Fruit fly (Drosophila melanogaster) whole organism, embryonic: ENCODE results near the gene Plc21C.

ENCODE experiments used
- Aef1 ChIP-seq: fragments of 200-800 bp; sonication (Bioruptor generic); IDR thresholded peaks from 3 replicates; pipeline ENCODE4 v1.3.6; 2022; ENCODE audit warnings: missing biosample characterization, missing genetic modification characterization
- Antp ChIP-seq: fragments of 200-800 bp; sonication (Bioruptor generic); optimal IDR thresholded peaks from 3 replicates; lab custom pipeline; 2016; ENCODE audit warnings: missing biosample characterization, missing genetic modification characterization
- CG10267 ChIP-seq: fragments of 200-800 bp; sonication (Bioruptor generic); optimal IDR thresholded peaks from 2 replicates; lab custom pipeline; 2018; ENCODE audit warnings: missing biosample characterization, mild to moderate bottlenecking, missing genetic modification characterization, moderate library complexity
- CG10431 ChIP-seq: fragments of 200-800 bp; sonication (Bioruptor generic); optimal IDR thresholded peaks from 3 replicates; lab custom pipeline; 2018; ENCODE audit warnings: missing biosample characterization, mild to moderate bottlenecking, missing genetic modification characterization
- CG12391 ChIP-seq: fragments of 200-800 bp; sonication (Bioruptor generic); optimal IDR thresholded peaks from 3 replicates; lab custom pipeline; 2018; ENCODE audit warnings: missing biosample characterization, mild to moderate bottlenecking, missing genetic modification characterization, moderate library complexity
- CG14014 ChIP-seq: fragments of 200-800 bp; sonication (Bioruptor generic); IDR thresholded peaks from 2 replicates; pipeline ENCODE4 v1.3.6; 2022; ENCODE audit warnings: missing biosample characterization, missing genetic modification characterization
- CG14667 ChIP-seq: fragments of 200-800 bp; sonication (Bioruptor generic); IDR thresholded peaks from 2 replicates; pipeline ENCODE4 v1.3.6; 2022; ENCODE audit warnings: missing biosample characterization, missing genetic modification characterization
- CG2712 ChIP-seq: fragments of 200-800 bp; optimal IDR thresholded peaks from 3 replicates; lab custom pipeline; 2019; ENCODE audit warnings: missing biosample characterization, mild to moderate bottlenecking, missing genetic modification characterization, moderate library complexity
- CG32767 ChIP-seq: fragments of 200-800 bp; sonication (Bioruptor generic); IDR thresholded peaks from 2 replicates; pipeline ENCODE4 v1.3.6; 2022; ENCODE audit warnings: missing biosample characterization, missing genetic modification characterization
- CG33213 ChIP-seq: fragments of 200-800 bp; sonication (Bioruptor generic); optimal IDR thresholded peaks from 3 replicates; lab custom pipeline; 2016; ENCODE audit warnings: missing biosample characterization, missing genetic modification characterization
- CG3726 ChIP-seq: fragments of 200-800 bp; sonication (Bioruptor generic); IDR thresholded peaks from 3 replicates; pipeline ENCODE4, ENCODE4 v1.3.6; 2022; ENCODE audit warnings: missing biosample characterization, missing genetic modification characterization
- CG3838 ChIP-seq: fragments of 200-800 bp; sonication (Bioruptor generic); optimal IDR thresholded peaks from 3 replicates; lab custom pipeline; 2016; ENCODE audit warnings: missing biosample characterization, missing genetic modification characterization
- CG6654 ChIP-seq: fragments of 200-800 bp; sonication (Bioruptor generic); optimal IDR thresholded peaks from 2 replicates; lab custom pipeline; 2017; ENCODE audit warnings: missing biosample characterization, mild to moderate bottlenecking, missing genetic modification characterization
- CG7556 ChIP-seq: fragments of 200-800 bp; sonication (Bioruptor generic); optimal IDR thresholded peaks from 2 replicates; lab custom pipeline; 2017; ENCODE audit warnings: missing biosample characterization, mild to moderate bottlenecking, missing genetic modification characterization
- CG7745 ChIP-seq: fragments of 200-800 bp; sonication (Bioruptor generic); optimal IDR thresholded peaks from 2 replicates; lab custom pipeline; 2018; ENCODE audit warnings: missing biosample characterization, mild to moderate bottlenecking, missing genetic modification characterization, moderate library complexity
- CoRest ChIP-seq: fragments of 200-800 bp; sonication (Bioruptor generic); optimal IDR thresholded peaks from 3 replicates; lab custom pipeline; 2018; ENCODE audit warnings: missing biosample characterization, mild to moderate bottlenecking, missing genetic modification characterization, moderate library complexity
- Deaf1 ChIP-seq: fragments of 200-800 bp; optimal IDR thresholded peaks from 3 replicates; lab custom pipeline; 2019; ENCODE audit warnings: missing biosample characterization, mild to moderate bottlenecking, missing genetic modification characterization, moderate library complexity
- Doc3 ChIP-seq: fragments of 200-800 bp; sonication (Bioruptor generic); IDR thresholded peaks from 3 replicates; pipeline ENCODE4 v1.3.6; 2022; ENCODE audit warnings: missing biosample characterization, missing genetic modification characterization; ENCODE audit not compliant: partially characterized antibody
- E2f1 ChIP-seq: fragments of 200-800 bp; sonication (Bioruptor generic); IDR thresholded peaks from 2 replicates; pipeline ENCODE4 v1.3.6; 2022; ENCODE audit warnings: missing biosample characterization, missing genetic modification characterization
- Elba2 ChIP-seq: fragments of 200-800 bp; sonication (Bioruptor generic); optimal IDR thresholded peaks from 3 replicates; lab custom pipeline; 2016; ENCODE audit warnings: missing biosample characterization, missing genetic modification characterization
- HLH4C ChIP-seq: fragments of 200-800 bp; sonication (Bioruptor generic); IDR thresholded peaks from 3 replicates; pipeline ENCODE4 v1.3.6; 2022; ENCODE audit warnings: missing biosample characterization, missing genetic modification characterization; ENCODE audit not compliant: partially characterized antibody
- Hr3 ChIP-seq: fragments of 200-800 bp; sonication (Bioruptor generic); optimal IDR thresholded peaks from 3 replicates; lab custom pipeline; 2016; ENCODE audit warnings: missing biosample characterization, missing genetic modification characterization
- Lpt ChIP-seq: fragments of >200 bp; optimal IDR thresholded peaks from 2 replicates; lab custom pipeline; 2018; ENCODE audit warnings: missing biosample characterization, missing genetic modification characterization
- MBD-R2 ChIP-seq: fragments of 200-800 bp; sonication (Bioruptor generic); IDR thresholded peaks from 2 replicates; pipeline ENCODE4 v1.3.6; 2022; ENCODE audit warnings: missing biosample characterization, missing genetic modification characterization
- NFAT ChIP-seq: fragments of 200-800 bp; sonication (Bioruptor generic); IDR thresholded peaks from 2 replicates; pipeline ENCODE4 v1.3.6; 2022; ENCODE audit warnings: missing biosample characterization, missing genetic modification characterization
- NK7.1 ChIP-seq: fragments of 200-800 bp; sonication (Bioruptor generic); optimal IDR thresholded peaks from 3 replicates; lab custom pipeline; 2016; ENCODE audit warnings: missing biosample characterization, missing genetic modification characterization
- PHDP ChIP-seq: fragments of 200-800 bp; sonication (Bioruptor generic); optimal IDR thresholded peaks from 3 replicates; lab custom pipeline; 2018; ENCODE audit warnings: missing biosample characterization, mild to moderate bottlenecking, missing genetic modification characterization, moderate library complexity
- YL-1 ChIP-seq: fragments of 200-800 bp; sonication (Bioruptor generic); optimal IDR thresholded peaks from 3 replicates; lab custom pipeline; 2017; ENCODE audit warnings: missing biosample characterization, mild to moderate bottlenecking, missing genetic modification characterization
- ash1 ChIP-seq: fragments of 200-800 bp; sonication (Bioruptor generic); optimal IDR thresholded peaks from 2 replicates; lab custom pipeline; 2018; ENCODE audit warnings: missing biosample characterization, mild to moderate bottlenecking, missing genetic modification characterization
- bab2 ChIP-seq: fragments of 200-800 bp; sonication (Bioruptor generic); optimal IDR thresholded peaks from 2 replicates; lab custom pipeline; 2016; ENCODE audit warnings: missing biosample characterization, missing genetic modification characterization
- crp ChIP-seq, 2 experiments: fragments of 200-800 bp; sonication (Bioruptor generic); optimal IDR thresholded peaks; 2 replicates in 1 of 2; 3 replicates in 1 of 2; lab custom pipeline; 2017; ENCODE audit warnings: missing biosample characterization in 2 of 2, missing genetic modification characterization in 2 of 2, mild to moderate bottlenecking in 1 of 2, moderate library complexity in 1 of 2
- da ChIP-seq: fragments of 200-800 bp; sonication (Bioruptor generic); optimal IDR thresholded peaks from 2 replicates; lab custom pipeline; 2016; ENCODE audit warnings: missing biosample characterization, missing genetic modification characterization
- dysf ChIP-seq: fragments of 200-800 bp; sonication (Bioruptor generic); IDR thresholded peaks from 3 replicates; pipeline ENCODE4 v1.3.6; 2022; ENCODE audit warnings: missing biosample characterization, missing genetic modification characterization
- fd96Cb ChIP-seq: fragments of 200-800 bp; sonication (Bioruptor generic); optimal IDR thresholded peaks from 2 replicates; lab custom pipeline; 2018; ENCODE audit warnings: missing biosample characterization, mild to moderate bottlenecking, missing genetic modification characterization, moderate library complexity
- fu2 ChIP-seq: fragments of 200-800 bp; sonication (Bioruptor generic); optimal IDR thresholded peaks from 2 replicates; lab custom pipeline; 2016; ENCODE audit warnings: missing biosample characterization, missing genetic modification characterization
- gcm2 ChIP-seq: fragments of 200-800 bp; sonication (Bioruptor generic); optimal IDR thresholded peaks from 2 replicates; lab custom pipeline; 2016; ENCODE audit warnings: missing biosample characterization, missing genetic modification characterization
- gem ChIP-seq: fragments of 200-800 bp; sonication (Bioruptor generic); optimal IDR thresholded peaks from 2 replicates; lab custom pipeline; 2019; ENCODE audit warnings: missing biosample characterization, mild to moderate bottlenecking, missing genetic modification characterization, moderate library complexity
- grn ChIP-seq: fragments of 200-800 bp; sonication (Bioruptor generic); optimal IDR thresholded peaks from 3 replicates; lab custom pipeline; 2017; ENCODE audit warnings: missing biosample characterization, missing genetic modification characterization
- gsb-n ChIP-seq: fragments of 200-800 bp; sonication (Bioruptor generic); optimal IDR thresholded peaks from 3 replicates; lab custom pipeline; 2018; ENCODE audit warnings: missing biosample characterization, mild to moderate bottlenecking, missing genetic modification characterization
- insv ChIP-seq, 2 experiments: fragments of 200-800 bp; sonication (Bioruptor generic); optimal IDR thresholded peaks; 3 replicates each; lab custom pipeline; 2016 to 2018; ENCODE audit warnings: missing biosample characterization in 2 of 2, missing genetic modification characterization in 2 of 2
- knrl ChIP-seq: fragments of 200-800 bp; sonication (Bioruptor generic); IDR thresholded peaks from 3 replicates; pipeline ENCODE4 v1.3.6; 2022; ENCODE audit warnings: missing biosample characterization, missing genetic modification characterization; ENCODE audit not compliant: partially characterized antibody
- luna ChIP-seq: fragments of 200-800 bp; sonication (Bioruptor generic); optimal IDR thresholded peaks from 2 replicates; lab custom pipeline; 2016; ENCODE audit warnings: missing biosample characterization, missing genetic modification characterization
- pros ChIP-seq: fragments of 200-800 bp; sonication (Bioruptor generic); optimal IDR thresholded peaks from 3 replicates; lab custom pipeline; 2019; ENCODE audit warnings: missing biosample characterization, mild to moderate bottlenecking, missing genetic modification characterization, moderate library complexity
- sc ChIP-seq, 3 experiments: fragments of >200 bp in 2 of 3; fragments of 200-800 bp in 1 of 3; sonication (Bioruptor generic) in 1 of 3; optimal IDR thresholded peaks; 2 replicates in 2 of 3; 3 replicates in 1 of 3; lab custom pipeline; 2017; ENCODE audit warnings: mild to moderate bottlenecking in 1 of 3, missing biosample characterization in 1 of 3, missing genetic modification characterization in 1 of 3, missing genetic modification reagents in 1 of 3
- sens ChIP-seq: fragments of 200-800 bp; sonication (Bioruptor generic); peaks from one replicate; lab custom pipeline; 2016; ENCODE audit warnings: missing biosample characterization, missing genetic modification characterization
- sna ChIP-seq: fragments of 200-800 bp; sonication (Bioruptor generic); IDR thresholded peaks from 2 replicates; pipeline ENCODE4 v1.3.6; 2022; ENCODE audit warnings: missing biosample characterization, missing genetic modification characterization; ENCODE audit not compliant: partially characterized antibody
- trem ChIP-seq: fragments of 200-800 bp; optimal IDR thresholded peaks from 3 replicates; lab custom pipeline; 2019; ENCODE audit warnings: missing biosample characterization, mild to moderate bottlenecking, missing genetic modification characterization, moderate library complexity
- tup ChIP-seq: fragments of 200-800 bp; sonication (Bioruptor generic); optimal IDR thresholded peaks from 2 replicates; lab custom pipeline; 2016; ENCODE audit warnings: missing biosample characterization, mild to moderate bottlenecking, missing genetic modification characterization, moderate library complexity
- wek ChIP-seq: fragments of 200-800 bp; sonication (Bioruptor generic); optimal IDR thresholded peaks from 3 replicates; lab custom pipeline; 2018; ENCODE audit warnings: missing biosample characterization, mild to moderate bottlenecking, missing genetic modification characterization, moderate library complexity
- zf30C ChIP-seq: fragments of 200-800 bp; sonication (Bioruptor generic); optimal IDR thresholded peaks from 3 replicates; lab custom pipeline; 2018; ENCODE audit warnings: missing biosample characterization, mild to moderate bottlenecking, missing genetic modification characterization

The Plc21C gene

DNA sequence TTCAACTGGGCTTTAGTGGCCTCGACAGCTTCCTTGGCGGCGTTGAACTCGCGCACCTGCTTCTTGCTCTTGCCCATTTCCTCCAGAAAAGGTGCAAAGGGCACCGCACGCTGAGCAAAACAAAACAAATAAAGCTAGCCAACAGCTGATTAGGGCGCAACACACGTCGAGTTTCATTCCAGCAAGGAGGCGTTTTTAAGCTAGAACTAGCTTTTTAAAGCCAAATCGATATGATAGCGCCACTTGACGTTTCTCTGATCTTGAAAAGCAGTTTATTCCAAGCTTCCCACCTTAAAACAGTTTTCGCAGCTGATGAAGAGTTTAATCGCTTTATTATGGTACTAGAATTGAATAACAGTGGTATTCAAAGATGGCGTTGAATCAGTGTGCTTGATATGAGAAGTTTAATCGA is 22.7 kb upstream of the Plc21C start, which contains the start of gene CG11601:
Gene CG11601, minus strand, starts transcription at position 199 of the 412 bp plus-strand sequence.
- TF ChIP-seq tup (GFP tag; lab: Kevin White, UChicago) (no peak), CG12391 (tag; lab: Kevin White, UChicago) (peak; percentile 36), pros (no peak), CG10267 (tag; lab: Kevin White, UChicago) (no peak), gsb-n (no peak), CG14014 (GFP tag; lab: Robert Waterston, UW) (no peak), knrl (GFP tag; lab: Robert Waterston, UW) (peak; percentile 57; the same call in 2 of the 3 replicates), da (GFP tag; lab: Kevin White, UChicago) (no peak), CG7745 (no peak), dysf (GFP tag; lab: Robert Waterston, UW) (peak; percentile 60), E2f1 (GFP tag; lab: Robert Waterston, UW) (no peak), sens (peak; percentile 75), Aef1 (GFP tag; lab: Robert Waterston, UW) (0 out of 3 replicates have a peak, but pooled peaks have one; percentile 20), Lpt (GFP tag; lab: Kevin White, UChicago) (no peak), wek (GFP tag; lab: Kevin White, UChicago) (no peak), Hr3 (peak; percentile 4), Elba2 (GFP tag; lab: Kevin White, UChicago) (no peak), CG32767 (GFP tag; lab: Robert Waterston, UW) (0 out of 2 replicates have a peak, but pooled peaks have one; percentile 27), CG33213 (GFP tag; lab: Kevin White, UChicago) (peak; percentile 47), crp (GFP tag; optimal IDR thresholded peaks at IDR 0.05; lab: Kevin White, UChicago) (peak; percentile 42 to 91), fu2 (GFP tag; lab: Kevin White, UChicago) (peak; percentile 39), Doc3 (no peak), insv (GFP tag; optimal IDR thresholded peaks at IDR 0.05; lab: Kevin White, UChicago) (no peak), gcm2 (no peak), CG3838 (GFP tag; lab: Kevin White, UChicago) (no peak), CG6654 (GFP tag; lab: Kevin White, UChicago) (no peak), NK7.1 (GFP tag; lab: Kevin White, UChicago) (no peak), fd96Cb (tag; lab: Kevin White, UChicago) (no peak), bab2 (no peak), Antp (GFP tag; lab: Kevin White, UChicago) (no peak), Deaf1 (tag; lab: Kevin White, UChicago) (no peak), grn (GFP tag; lab: Kevin White, UChicago) (no peak), HLH4C (peak; percentile 51; the same call in 2 of the 3 replicates), NFAT (GFP tag; lab: Robert Waterston, UW) (peak; percentile 63), sc (optimal IDR thresholded peaks at IDR 0.05; lab: Kevin White, UChicago) (no peak), sc (GFP tag; optimal IDR thresholded peaks at IDR 0.05; lab: Kevin White, UChicago) (no peak), luna (no peak), sna (0 out of 2 replicates have a peak, but pooled peaks have one; percentile 11), MBD-R2 (peak; percentile 89), YL-1 (peak; percentile 22), trem (tag; lab: Kevin White, UChicago) (peak; percentile 8), CoRest (peak; percentile 39), PHDP (peak; percentile 47), CG3726 (GFP tag; lab: Robert Waterston, UW) (no peak), gem (no peak), zf30C (no peak), ash1 (GFP tag; lab: Kevin White, UChicago) (no peak), CG2712 (tag; lab: Kevin White, UChicago) (peak; percentile 46), CG14667 (no peak), CG7556 (GFP tag; lab: Kevin White, UChicago) (no peak), CG10431 (GFP tag; lab: Kevin White, UChicago) (no peak)
